Worm (Caenorhabditis elegans): ENCODE data around the gene Y53F4B.25.

The Y53F4B.25 gene

ce11 chrII:15174915-15175548, 39.0 kb downstream of the Y53F4B.25 start, which contains the start of gene gst-31:
TSS of gene gst-31 (minus strand) at chrII:15174965.
- TF ChIP-seq fax-1 (tag; optimal IDR thresholded peaks at IDR 0.05), result no peak

- TF ChIP-seq fkh-6 (tag; optimal IDR thresholded peaks at IDR 0.05) (no peak), sox-2 (GFP tag; IDR thresholded peaks at IDR 0.05) (no peak), dve-1 (tag; optimal IDR thresholded peaks at IDR 0.05) (no peak), ceh-14 (tag; optimal IDR thresholded peaks at IDR 0.05) (no peak)
Observed at ce11 chrII:15175643-15176042, 39.7 kb downstream of the Y53F4B.25 start, which contains the start of gene Y53F4B.36. TSS of gene Y53F4B.36 (plus strand) at chrII:15175943.

ce11 chrII:15178494-15178893, 42.5 kb downstream of the Y53F4B.25 start, which contains the start of gene gst-32:
TSS of gene gst-32 (minus strand) at chrII:15178594.
- TF ChIP-seq tbx-2 (tag; optimal IDR thresholded peaks at IDR 0.05) (no peak), ceh-31 (tag; optimal IDR thresholded peaks at IDR 0.05) (no peak), lin-11 (tag; optimal IDR thresholded peaks at IDR 0.05) (no peak)

ce11 chrII:15183139-15183538, 47.2 kb downstream of the Y53F4B.25 start, which contains the start of gene gst-34:
TSS of gene gst-34 (minus strand) at chrII:15183239.
- no peak for TF ChIP-seq pax-1 (tag; optimal IDR thresholded peaks at IDR 0.05)
- TF ChIP-seq unc-3 (GFP tag; conservative IDR thresholded peaks at IDR 0.05), result no peak
- TF ChIP-seq unc-3 (tag; optimal IDR thresholded peaks at IDR 0.05), result no peak
- TF ChIP-seq C38D4.7 (GFP tag; optimal IDR thresholded peaks at IDR 0.05), result no peak
- no peak for TF ChIP-seq ceh-45 (GFP tag; IDR thresholded peaks at IDR 0.05)
- no peak for TF ChIP-seq elt-4 (tag; optimal IDR thresholded peaks at IDR 0.05)
- TF ChIP-seq ceh-24 (tag; optimal IDR thresholded peaks at IDR 0.05), result no peak
- no peak for TF ChIP-seq npax-4 (tag; optimal IDR thresholded peaks at IDR 0.05)
- TF ChIP-seq ceh-30 (tag; optimal IDR thresholded peaks at IDR 0.05), result no peak
- no peak for TF ChIP-seq madf-2 (tag; optimal IDR thresholded peaks at IDR 0.05)
- no peak for TF ChIP-seq pha-2 (tag; optimal IDR thresholded peaks at IDR 0.05)
- no peak for TF ChIP-seq ceh-34 (tag; optimal IDR thresholded peaks at IDR 0.05)
- no peak for TF ChIP-seq odd-2 (tag; optimal IDR thresholded peaks at IDR 0.05)
- no peak for TF ChIP-seq ceh-14 (tag; optimal IDR thresholded peaks at IDR 0.05)
- TF ChIP-seq ceh-2 (tag; optimal IDR thresholded peaks at IDR 0.05), result no peak
- TF ChIP-seq ceh-9 (tag; optimal IDR thresholded peaks at IDR 0.05), result no peak
- TF ChIP-seq tbx-7 (tag; optimal IDR thresholded peaks at IDR 0.05), result no peak

- TF ChIP-seq ceh-24 (tag; optimal IDR thresholded peaks at IDR 0.05), result no peak
- no peak for TF ChIP-seq mec-3 (tag; optimal IDR thresholded peaks at IDR 0.05; ENCODE audit: borderline replicate concordance)
- TF ChIP-seq pha-4 (tag; optimal IDR thresholded peaks at IDR 0.05), result no peak
- no peak for TF ChIP-seq zip-5 (tag; optimal IDR thresholded peaks at IDR 0.05)
- no peak for TF ChIP-seq sox-2 (GFP tag; IDR thresholded peaks at IDR 0.05)
- TF ChIP-seq lim-6 (tag; optimal IDR thresholded peaks at IDR 0.05), result no peak
- no peak for TF ChIP-seq ceh-45 (GFP tag; IDR thresholded peaks at IDR 0.05)
- TF ChIP-seq ref-2 (tag; optimal IDR thresholded peaks at IDR 0.05), result no peak
- TF ChIP-seq ceh-9 (tag; optimal IDR thresholded peaks at IDR 0.05), result no peak
- no peak for TF ChIP-seq eyg-1 (tag; optimal IDR thresholded peaks at IDR 0.05)
- no peak for TF ChIP-seq ceh-34 (tag; optimal IDR thresholded peaks at IDR 0.05)
- no peak for TF ChIP-seq fkh-6 (tag; optimal IDR thresholded peaks at IDR 0.05)
- no peak for TF ChIP-seq pat-9 (tag; optimal IDR thresholded peaks at IDR 0.05)
- TF ChIP-seq tbx-2 (tag; optimal IDR thresholded peaks at IDR 0.05), result no peak
- no peak for TF ChIP-seq K09A11.1 (tag; optimal IDR thresholded peaks at IDR 0.05; ENCODE audit: insufficient read depth)
- no peak for TF ChIP-seq ttx-3 (tag; optimal IDR thresholded peaks at IDR 0.05)
- TF ChIP-seq pqm-1 (tag; optimal IDR thresholded peaks at IDR 0.05), result no peak
Observed at ce11 chrII:15185289-15185688, 49.3 kb downstream of the Y53F4B.25 start, which contains the start of gene gst-35. TSS of gene gst-35 (minus strand) at chrII:15185389.
